Worm (Caenorhabditis elegans) whole organism, L3 larva: ENCODE measurements around the gene Y39G8B.9.

Experiments used
- ZK546.5 ChIP-seq: sonication (generic microtip); optimal IDR thresholded peaks from 2 replicates; lab custom pipeline; 2017; ENCODE audit warnings: missing biosample characterization, missing genetic modification characterization
- aly-2 ChIP-seq: fragments of 150-350 bp; optimal IDR thresholded peaks from 2 replicates; lab custom pipeline; 2014; ENCODE audit warnings: missing biosample characterization, missing genetic modification characterization
- ceh-82 ChIP-seq: fragments of 150-350 bp; optimal IDR thresholded peaks from 2 replicates; lab custom pipeline; 2014; ENCODE audit warnings: missing biosample characterization, missing genetic modification characterization
- ceh-9 ChIP-seq: sonication (generic microtip); optimal IDR thresholded peaks from 2 replicates; lab custom pipeline; 2018; ENCODE audit warnings: missing biosample characterization, missing genetic modification characterization
- daf-12 ChIP-seq: fragments of 150-350 bp; optimal IDR thresholded peaks from 2 replicates; lab custom pipeline; 2014; ENCODE audit warnings: missing biosample characterization, missing genetic modification reagents, missing genetic modification characterization
- egl-27 ChIP-seq: sonication (generic microtip); optimal IDR thresholded peaks from 4 replicates; lab custom pipeline; 2017; ENCODE audit warnings: missing biosample characterization, missing genetic modification reagents, missing genetic modification characterization
- elt-2 ChIP-seq: sonication (generic microtip); optimal IDR thresholded peaks from 2 replicates; lab custom pipeline; 2016; ENCODE audit warnings: missing genetic modification reagents, mild to moderate bottlenecking, missing genetic modification characterization, missing compliant biosample characterization
- elt-3 ChIP-seq, 3 experiments: fragments of 150-350 bp in 1 of 3; sonication (generic microtip) in 2 of 3; optimal IDR thresholded peaks; 2 replicates in 2 of 3; 4 replicates in 1 of 3; lab custom pipeline; 2014 to 2017; ENCODE audit warnings: missing biosample characterization in 3 of 3, missing genetic modification characterization in 3 of 3
- jun-1 ChIP-seq: fragments of 150-350 bp; optimal IDR thresholded peaks from 2 replicates; lab custom pipeline; 2014; ENCODE audit warnings: missing biosample characterization, missing genetic modification reagents, missing genetic modification characterization
- lin-15B ChIP-seq: fragments of 150-350 bp; optimal IDR thresholded peaks from 2 replicates; lab custom pipeline; 2014; ENCODE audit warnings: missing biosample characterization, missing genetic modification characterization
- lin-39 ChIP-seq: fragments of 150-350 bp; optimal IDR thresholded peaks from 2 replicates; lab custom pipeline; 2018; ENCODE audit warnings: missing biosample characterization, missing genetic modification reagents, missing genetic modification characterization
- lsy-12 ChIP-seq: sonication (generic microtip); optimal IDR thresholded peaks from 2 replicates; lab custom pipeline; 2016; ENCODE audit warnings: mild to moderate bottlenecking, missing genetic modification characterization, missing compliant biosample characterization
- nhr-11 ChIP-seq: fragments of 150-350 bp; optimal IDR thresholded peaks from 2 replicates; lab custom pipeline; 2014; ENCODE audit warnings: missing biosample characterization, missing genetic modification characterization
- nhr-23 ChIP-seq: fragments of 150-350 bp; optimal IDR thresholded peaks from 2 replicates; lab custom pipeline; 2014; ENCODE audit warnings: missing biosample characterization, missing genetic modification reagents, missing genetic modification characterization
- nhr-237 ChIP-seq: fragments of 150-350 bp; optimal IDR thresholded peaks from 2 replicates; lab custom pipeline; 2014; ENCODE audit warnings: missing biosample characterization, missing genetic modification characterization
- nhr-25 ChIP-seq: sonication (generic microtip); optimal IDR thresholded peaks from 2 replicates; lab custom pipeline; 2017; ENCODE audit warnings: missing biosample characterization, missing genetic modification characterization
- nhr-28 ChIP-seq: fragments of 150-350 bp; optimal IDR thresholded peaks from 2 replicates; lab custom pipeline; 2014; ENCODE audit warnings: missing biosample characterization, missing genetic modification characterization
- nhr-43 ChIP-seq: sonication (generic microtip); optimal IDR thresholded peaks from 2 replicates; lab custom pipeline; 2016; ENCODE audit warnings: mild to moderate bottlenecking, missing genetic modification characterization, missing compliant biosample characterization; ENCODE audit not compliant: poor library complexity, severe bottlenecking
- nhr-67 ChIP-seq: fragments of 150-350 bp; optimal IDR thresholded peaks from 2 replicates; lab custom pipeline; 2014; ENCODE audit warnings: missing biosample characterization, missing genetic modification characterization
- nhr-76 ChIP-seq: fragments of 150-350 bp; sonication (generic microtip); optimal IDR thresholded peaks from 5 replicates; lab custom pipeline; 2014; ENCODE audit warnings: missing biosample characterization, missing genetic modification characterization
- nhr-77 ChIP-seq: fragments of 150-350 bp; optimal IDR thresholded peaks from 2 replicates; lab custom pipeline; 2014; ENCODE audit warnings: missing biosample characterization, missing genetic modification characterization
- pha-4 ChIP-seq: fragments of 150-350 bp; optimal IDR thresholded peaks from 2 replicates; lab custom pipeline; 2014; ENCODE audit warnings: missing biosample characterization, missing genetic modification reagents, missing genetic modification characterization
- pqm-1 ChIP-seq: fragments of 150-350 bp; optimal IDR thresholded peaks from 2 replicates; lab custom pipeline; 2017; ENCODE audit warnings: missing biosample characterization, missing genetic modification characterization, inconsistent platforms
- sea-2 ChIP-seq: fragments of 150-350 bp; sonication (generic microtip); optimal IDR thresholded peaks from 4 replicates; lab custom pipeline; 2014; ENCODE audit warnings: missing biosample characterization, missing genetic modification reagents, missing genetic modification characterization
- skn-1 ChIP-seq: fragments of 150-350 bp; optimal IDR thresholded peaks from 2 replicates; lab custom pipeline; 2014; ENCODE audit warnings: missing biosample characterization, missing genetic modification characterization
- snpc-4 ChIP-seq: fragments of 150-350 bp; optimal IDR thresholded peaks from 2 replicates; lab custom pipeline; 2014; ENCODE audit warnings: missing biosample characterization, missing genetic modification characterization
- unc-39 ChIP-seq: sonication (generic microtip); optimal IDR thresholded peaks from 4 replicates; lab custom pipeline; 2017; ENCODE audit warnings: missing biosample characterization, missing genetic modification characterization
- ztf-11 ChIP-seq: fragments of 150-350 bp; optimal IDR thresholded peaks from 2 replicates; lab custom pipeline; 2014; ENCODE audit warnings: missing biosample characterization, missing genetic modification characterization
- ztf-4 ChIP-seq: fragments of 150-350 bp; optimal IDR thresholded peaks from 2 replicates; lab custom pipeline; 2014; ENCODE audit warnings: missing biosample characterization, missing genetic modification characterization

The Y39G8B.9 gene

ce11 chrII:13998964-13999363 is 17.8 kb downstream of the Y39G8B.9 start, which contains the start of gene F01D5.2:
Gene F01D5.2, minus strand, starts transcription at chrII:13999064.
- no peak for TF ChIP-seq nhr-67 (tag; lab: Kevin White, UChicago)
- TF ChIP-seq nhr-237 = no peak
- TF ChIP-seq ztf-4 (tag; lab: Kevin White, UChicago) = no peak
- TF ChIP-seq ztf-11 (tag; lab: Kevin White, UChicago) = no peak
- no peak for TF ChIP-seq elt-2 (tag; lab: Kevin White, UChicago)
- TF ChIP-seq skn-1 (tag; lab: Kevin White, UChicago) = no peak
- no peak for TF ChIP-seq elt-3 (tag; optimal IDR thresholded peaks at IDR 0.05; lab: Kevin White, UChicago)
- TF ChIP-seq lsy-12 (tag; lab: Kevin White, UChicago) = no peak
- no peak for TF ChIP-seq lin-15B

ce11 chrII:14000044-14000443 is 18.9 kb downstream of the Y39G8B.9 start, which contains the start of gene F01D5.3:
Gene F01D5.3, minus strand, starts transcription at chrII:14000144.
- TF ChIP-seq elt-2 (tag; lab: Kevin White, UChicago) = peak; percentile 42

- TF ChIP-seq nhr-77 (tag; lab: Kevin White, UChicago) (no peak), elt-3 (tag; optimal IDR thresholded peaks at IDR 0.05; lab: Kevin White, UChicago) (no peak), elt-2 (tag; lab: Kevin White, UChicago) (peak; percentile 34)
These were observed 21.0 kb downstream of the Y39G8B.9 start, which contains the start of gene F01D5.5 for ce11 chrII:14002200-14002599. Gene F01D5.5, minus strand, starts transcription at chrII:14002300.

DNA sequence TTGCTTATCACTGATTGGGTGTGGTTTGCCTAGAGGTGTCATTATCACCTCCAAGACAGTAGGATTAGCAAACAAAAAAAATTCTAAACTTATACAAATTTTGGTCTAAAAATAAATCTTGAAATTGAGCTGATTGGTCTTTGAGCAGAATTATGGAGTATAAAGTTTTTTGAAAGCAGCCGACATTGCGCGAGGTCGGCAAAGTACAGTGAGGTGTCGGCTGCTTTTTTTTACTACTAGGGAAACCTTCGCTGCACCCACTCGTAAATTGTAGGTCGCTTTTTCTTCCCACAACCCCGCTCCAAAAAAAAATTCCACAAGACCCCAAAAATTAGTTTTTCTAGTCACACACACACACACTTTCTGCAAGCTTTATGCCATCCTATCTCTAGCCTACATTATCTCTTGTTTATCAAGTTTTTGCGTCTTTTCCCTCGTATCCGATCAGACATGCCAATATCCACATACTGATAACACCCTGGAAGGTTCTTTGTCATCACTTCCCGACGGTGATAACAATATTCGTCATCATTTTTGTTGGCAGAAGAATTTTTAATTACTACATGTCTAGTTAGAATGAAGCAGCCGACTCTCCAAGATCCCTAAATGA is 22.8 kb downstream of the Y39G8B.9 start:
- peak; percentile 35 for TF ChIP-seq snpc-4 (tag; lab: Kevin White, UChicago)
- TF ChIP-seq ztf-4 (tag; lab: Kevin White, UChicago) = no peak
- peak; percentile 26 for TF ChIP-seq elt-2 (tag; lab: Kevin White, UChicago)
- TF ChIP-seq ZK546.5 (tag; lab: Kevin White, UChicago) = no peak
- no peak for TF ChIP-seq aly-2 (tag; lab: Kevin White, UChicago)
- TF ChIP-seq, all 47 proteins: peak for 2

- no peak for TF ChIP-seq lin-39 (tag; lab: Kevin White, UChicago)
- peak; percentile 56 for TF ChIP-seq nhr-43
These were observed 23.6 kb downstream of the Y39G8B.9 start for ce11 chrII:14004770-14005169.

DNA sequence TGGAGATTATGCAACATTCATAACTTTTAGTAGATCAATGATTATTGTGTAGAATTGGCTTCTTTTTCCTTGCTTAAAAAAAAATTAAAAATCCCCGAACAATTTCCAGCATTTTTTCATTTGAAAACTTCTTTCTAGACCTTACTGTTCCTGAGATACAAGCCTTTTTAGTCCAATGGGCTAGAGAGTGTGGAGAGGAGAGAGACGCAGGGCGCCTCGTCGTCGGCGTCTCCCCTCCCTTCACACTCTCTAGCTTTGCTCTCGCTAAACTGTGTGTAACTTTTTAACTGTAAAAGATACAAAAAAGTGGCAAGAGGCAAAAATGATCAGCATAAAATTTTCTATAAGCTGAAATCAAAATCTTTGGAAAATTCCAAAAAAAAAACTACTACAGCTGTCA is 24.0 kb downstream of the Y39G8B.9 start:
- TF ChIP-seq nhr-23 (tag; lab: Kevin White, UChicago) = no peak
- TF ChIP-seq egl-27 (tag; lab: Kevin White, UChicago) = no peak
- no peak for TF ChIP-seq lin-15B
- TF ChIP-seq pqm-1 = no peak

DNA sequence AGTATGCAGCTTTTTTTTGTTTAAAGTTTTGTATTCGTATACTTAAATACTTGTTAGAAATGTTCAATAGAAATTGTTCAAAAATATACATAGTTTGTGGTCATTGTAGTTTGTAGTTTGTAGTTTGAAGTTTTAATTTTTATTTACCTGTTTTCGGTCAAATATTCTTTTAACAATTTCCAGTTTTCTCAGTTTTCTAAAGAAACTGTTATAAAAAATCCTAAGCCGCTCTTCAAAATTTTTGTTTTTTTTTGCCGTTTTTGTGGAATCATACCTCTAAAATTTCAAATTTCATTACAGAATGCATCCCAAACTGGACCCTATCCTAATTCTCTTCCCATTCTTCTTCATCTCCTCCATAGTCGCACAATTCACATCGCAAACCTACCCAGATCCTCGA is 25.0 kb downstream of the Y39G8B.9 start, which contains the start of gene F01D5.6:
F01D5.6 (plus strand) TSS at position 301 of the 400 bp plus-strand sequence.
- TF ChIP-seq nhr-67 (tag; lab: Kevin White, UChicago) (no peak), sea-2 (GFP tag; lab: Kevin White, UChicago) (no peak), daf-12 (tag; lab: Kevin White, UChicago) (no peak), jun-1 (tag; lab: Kevin White, UChicago) (no peak), pqm-1 (no peak), nhr-11 (no peak), pha-4 (tag; lab: Kevin White, UChicago) (no peak), egl-27 (tag; lab: Kevin White, UChicago) (no peak), nhr-25 (tag; lab: Kevin White, UChicago) (no peak), nhr-237 (no peak), ceh-9 (tag; lab: Kevin White, UChicago) (no peak), snpc-4 (tag; lab: Kevin White, UChicago) (no peak), ceh-82 (tag; lab: Kevin White, UChicago) (no peak), lin-39 (tag; lab: Kevin White, UChicago) (no peak), unc-39 (tag; lab: Kevin White, UChicago) (no peak), nhr-28 (no peak), nhr-76 (tag; lab: Kevin White, UChicago) (no peak)
